Worm (Caenorhabditis elegans) whole organism, L2 larva: ENCODE results near the gene Y55D5A.3.

Source experiments
- ama-1 ChIP-seq: fragments of 150-350 bp; optimal IDR thresholded peaks from 2 replicates; lab custom pipeline; 2018; ENCODE audit warnings: inconsistent platforms
- nhr-77 ChIP-seq: fragments of 150-350 bp; optimal IDR thresholded peaks from 2 replicates; lab custom pipeline; 2014; ENCODE audit warnings: missing biosample characterization, missing genetic modification characterization

DNA sequence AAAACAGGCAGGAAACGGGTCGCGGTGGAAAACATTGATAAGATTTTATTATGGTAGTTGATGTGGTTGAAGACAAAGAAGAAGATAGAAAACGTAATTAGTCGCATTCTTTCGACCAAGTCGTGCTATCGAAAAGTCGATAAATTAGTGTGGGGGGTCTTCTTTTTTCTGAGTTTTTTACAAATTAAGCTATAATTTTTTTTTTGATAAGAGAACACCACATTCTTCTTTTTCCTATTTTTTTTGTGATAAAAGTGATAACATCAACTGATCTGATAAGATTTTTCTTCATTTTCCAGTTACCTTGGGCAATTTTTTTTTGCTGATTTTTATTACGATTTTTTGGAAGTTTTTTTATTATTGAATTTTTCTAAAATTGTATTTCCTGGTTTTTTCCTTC, 5.3 kb upstream of the Y55D5A.3 start:
- TF ChIP-seq ama-1 (lab: Kevin White, UChicago) (no peak), nhr-77 (tag; lab: Kevin White, UChicago) (no peak)
